Worm (Caenorhabditis elegans): ENCODE data around the gene mab-10.

DNA sequence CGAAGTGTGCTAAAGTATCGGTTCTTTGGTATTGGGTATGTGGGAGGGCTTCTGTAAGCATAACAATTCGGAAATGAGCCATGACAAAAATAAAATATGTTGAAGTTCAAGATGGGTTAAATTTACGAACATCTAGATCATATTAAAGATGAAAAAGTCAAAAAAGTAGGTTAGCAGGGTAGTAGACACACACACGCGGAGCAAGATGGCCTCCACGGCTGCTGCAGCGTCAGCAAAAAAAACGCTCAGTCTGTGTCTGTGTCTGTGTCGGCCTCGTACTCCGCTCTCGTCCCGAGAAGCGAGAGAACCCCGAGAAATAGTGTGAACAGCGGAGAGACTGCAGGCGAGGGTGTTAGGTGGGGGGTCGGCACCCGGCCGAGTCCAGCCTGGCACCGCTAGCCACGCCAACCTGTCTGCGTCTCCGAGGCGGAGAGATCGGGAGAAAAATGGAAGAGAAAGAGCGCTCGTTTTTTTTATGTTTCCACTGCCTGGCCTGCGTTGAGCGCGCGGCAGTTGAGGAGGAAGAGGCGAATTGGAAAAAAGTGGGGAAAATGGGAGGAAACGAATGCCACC lies 25.3 kb upstream of the mab-10 start, which contains the start of gene myrf-1:
- TF ChIP-seq nhr-237 (tag; optimal IDR thresholded peaks at IDR 0.05) (no peak), F13H6.1 (tag; optimal IDR thresholded peaks at IDR 0.05) (peak; percentile 97), elt-1 (tag; optimal IDR thresholded peaks at IDR 0.05) (peak; percentile 28), dmd-4 (tag; optimal IDR thresholded peaks at IDR 0.05) (no peak), fos-1 (tag; optimal IDR thresholded peaks at IDR 0.05) (peak; percentile 84), aly-2 (tag; optimal IDR thresholded peaks at IDR 0.05) (no peak), snpc-4 (tag; optimal IDR thresholded peaks at IDR 0.05) (peak; percentile 25), elt-3 (tag; optimal IDR thresholded peaks at IDR 0.05) (no peak), lsy-2 (tag; optimal IDR thresholded peaks at IDR 0.05) (peak; percentile 39 to 81)

All from whole organism, L2 larva.